Fruit fly (Drosophila melanogaster) whole organism, prepupa: ENCODE measurements around the gene CG8945.
A peak's percentile ranks its signal among the peaks of the same experiment; 100 is the strongest.

ENCODE experiments used
- Blimp-1 ChIP-seq: fragments of 200-800 bp; sonication (Bioruptor generic); optimal IDR thresholded peaks from 3 replicates; lab custom pipeline; 2017; ENCODE audit warnings: missing biosample characterization, missing genetic modification characterization, mild to moderate bottlenecking, moderate library complexity, missing genetic modification reagents
- CG10669 ChIP-seq: fragments of 200-800 bp; sonication (Bioruptor generic); optimal IDR thresholded peaks from 3 replicates; lab custom pipeline; 2018; ENCODE audit warnings: missing biosample characterization, mild to moderate bottlenecking, missing genetic modification characterization, moderate library complexity
- CG11294 ChIP-seq: fragments of 200-800 bp; sonication (Bioruptor generic); IDR thresholded peaks from 2 replicates; pipeline ENCODE4 v1.3.6; 2022; ENCODE audit warnings: missing biosample characterization, missing genetic modification characterization
- CG11762 ChIP-seq: fragments of 200-800 bp; sonication (Bioruptor generic); optimal IDR thresholded peaks from 3 replicates; lab custom pipeline; 2016; ENCODE audit warnings: missing biosample characterization, missing genetic modification characterization; ENCODE audit not compliant: insufficient read depth
- CG11902 ChIP-seq: fragments of 200-800 bp; sonication (Bioruptor generic); optimal IDR thresholded peaks from 3 replicates; lab custom pipeline; 2016; ENCODE audit warnings: missing biosample characterization, missing genetic modification characterization
- CG15336 ChIP-seq: fragments of 200-800 bp; sonication (Bioruptor generic); IDR thresholded peaks from 2 replicates; pipeline ENCODE4 v1.3.6; 2022; ENCODE audit warnings: missing biosample characterization, missing genetic modification characterization
- CG1621 ChIP-seq: fragments of 200-800 bp; sonication (Bioruptor generic); optimal IDR thresholded peaks from 3 replicates; lab custom pipeline; 2018; ENCODE audit warnings: missing biosample characterization, mild to moderate bottlenecking, missing genetic modification characterization
- CG16779 ChIP-seq: fragments of 200-800 bp; sonication (Bioruptor generic); optimal IDR thresholded peaks from 3 replicates; lab custom pipeline; 2017; ENCODE audit warnings: missing biosample characterization, mild to moderate bottlenecking, missing genetic modification characterization
- CG3032 ChIP-seq: fragments of 200-800 bp; optimal IDR thresholded peaks from 2 replicates; lab custom pipeline; 2019; ENCODE audit warnings: missing biosample characterization, mild to moderate bottlenecking, missing genetic modification characterization, moderate library complexity
- CG31627 ChIP-seq: fragments of 200-800 bp; sonication (Bioruptor generic); optimal IDR thresholded peaks from 3 replicates; lab custom pipeline; 2016; ENCODE audit warnings: missing biosample characterization, missing genetic modification characterization
- CG32006 ChIP-seq: fragments of 200-800 bp; sonication (Bioruptor generic); optimal IDR thresholded peaks from 3 replicates; lab custom pipeline; 2017; ENCODE audit warnings: missing biosample characterization, mild to moderate bottlenecking, missing genetic modification characterization
- CG34406 ChIP-seq: fragments of 200-800 bp; sonication (Bioruptor generic); optimal IDR thresholded peaks from 3 replicates; lab custom pipeline; 2016; ENCODE audit warnings: missing biosample characterization, missing genetic modification characterization
- CG4318 ChIP-seq: fragments of 200-800 bp; sonication (Bioruptor generic); optimal IDR thresholded peaks from 3 replicates; lab custom pipeline; 2017; ENCODE audit warnings: missing biosample characterization, mild to moderate bottlenecking, missing genetic modification characterization
- CG6163 ChIP-seq: fragments of 200-800 bp; sonication (Bioruptor generic); IDR thresholded peaks from 3 replicates; pipeline ENCODE4 v1.3.6; 2022; ENCODE audit warnings: missing biosample characterization, missing genetic modification characterization
- CG6276 ChIP-seq: fragments of 200-800 bp; sonication (Bioruptor generic); optimal IDR thresholded peaks from 2 replicates; lab custom pipeline; 2017; ENCODE audit warnings: missing biosample characterization, mild to moderate bottlenecking, missing genetic modification characterization
- CG6792 ChIP-seq: fragments of 200-800 bp; sonication (Bioruptor generic); optimal IDR thresholded peaks from 3 replicates; lab custom pipeline; 2016; ENCODE audit warnings: missing biosample characterization, missing genetic modification characterization
- CG6808 ChIP-seq: fragments of 200-800 bp; sonication (Bioruptor generic); optimal IDR thresholded peaks from 3 replicates; lab custom pipeline; 2017; ENCODE audit warnings: missing biosample characterization, missing genetic modification characterization, mild to moderate bottlenecking, moderate library complexity, missing genetic modification reagents
- CG6854 ChIP-seq: fragments of 200-800 bp; sonication (Bioruptor generic); optimal IDR thresholded peaks from 2 replicates; lab custom pipeline; 2017; ENCODE audit warnings: missing biosample characterization, mild to moderate bottlenecking, missing genetic modification characterization
- CG7368 ChIP-seq: fragments of 200-800 bp; sonication (Bioruptor generic); optimal IDR thresholded peaks from 3 replicates; lab custom pipeline; 2016; ENCODE audit warnings: missing biosample characterization, missing genetic modification characterization
- CG8119 ChIP-seq: fragments of 200-800 bp; sonication (Bioruptor generic); IDR thresholded peaks from 3 replicates; pipeline ENCODE4 v1.3.6; 2022; ENCODE audit warnings: missing biosample characterization, missing genetic modification characterization
- CG8319 ChIP-seq: fragments of 200-800 bp; sonication (Bioruptor generic); optimal IDR thresholded peaks from 3 replicates; lab custom pipeline; 2016; ENCODE audit warnings: missing biosample characterization, missing genetic modification characterization
- CG8632 ChIP-seq: fragments of 200-800 bp; sonication (Bioruptor generic); optimal IDR thresholded peaks from 3 replicates; lab custom pipeline; 2016; ENCODE audit warnings: missing biosample characterization, missing genetic modification characterization
- CG9139 ChIP-seq: fragments of 200-800 bp; sonication (Bioruptor generic); optimal IDR thresholded peaks from 3 replicates; lab custom pipeline; 2017; ENCODE audit warnings: missing biosample characterization, mild to moderate bottlenecking, missing genetic modification characterization
- Eip75B ChIP-seq: fragments of 200-800 bp; sonication (Bioruptor generic); optimal IDR thresholded peaks from 3 replicates; lab custom pipeline; 2016; ENCODE audit warnings: missing biosample characterization, missing genetic modification characterization
- Eip93F ChIP-seq: fragments of 200-800 bp; sonication (Bioruptor generic); optimal IDR thresholded peaks from 2 replicates; lab custom pipeline; 2016; ENCODE audit warnings: missing biosample characterization, mild to moderate bottlenecking, missing genetic modification characterization
- Ets21C ChIP-seq: fragments of 200-800 bp; sonication (Bioruptor generic); optimal IDR thresholded peaks from 3 replicates; lab custom pipeline; 2016; ENCODE audit warnings: missing biosample characterization, missing genetic modification characterization
- Gug ChIP-seq: fragments of 200-800 bp; sonication (Bioruptor generic); IDR thresholded peaks from 2 replicates; pipeline ENCODE4 v1.3.6; 2022; ENCODE audit warnings: missing biosample characterization, missing genetic modification characterization
- Hr38 ChIP-seq: sonication (Bioruptor generic); optimal IDR thresholded peaks from 2 replicates; lab custom pipeline; 2016; ENCODE audit warnings: missing biosample characterization, missing genetic modification characterization
- Hr39 ChIP-seq: fragments of 200-800 bp; sonication (Bioruptor generic); optimal IDR thresholded peaks from 2 replicates; lab custom pipeline; 2016; ENCODE audit warnings: missing biosample characterization, missing genetic modification characterization
- Hr4 ChIP-seq: fragments of 200-800 bp; sonication (Bioruptor generic); optimal IDR thresholded peaks from 3 replicates; lab custom pipeline; 2016; ENCODE audit warnings: missing biosample characterization, missing genetic modification characterization
- OdsH ChIP-seq: fragments of 200-800 bp; sonication (Bioruptor generic); optimal IDR thresholded peaks from 3 replicates; lab custom pipeline; 2016; ENCODE audit warnings: missing biosample characterization, missing genetic modification characterization
- Sox102F ChIP-seq: fragments of 200-800 bp; sonication (Bioruptor generic); optimal IDR thresholded peaks from 2 replicates; lab custom pipeline; 2016; ENCODE audit warnings: missing biosample characterization, mild to moderate bottlenecking, missing genetic modification characterization
- Sox14 ChIP-seq: fragments of 200-800 bp; sonication (Bioruptor generic); optimal IDR thresholded peaks from 3 replicates; lab custom pipeline; 2016; ENCODE audit warnings: missing biosample characterization, missing genetic modification characterization
- Sox15 ChIP-seq: fragments of 200-800 bp; sonication (Bioruptor generic); optimal IDR thresholded peaks from 3 replicates; lab custom pipeline; 2016; ENCODE audit warnings: missing biosample characterization, missing genetic modification characterization
- achi ChIP-seq: fragments of 200-800 bp; sonication (Bioruptor generic); optimal IDR thresholded peaks from 3 replicates; lab custom pipeline; 2016; ENCODE audit warnings: missing biosample characterization, missing genetic modification characterization
- acj6 ChIP-seq: fragments of 200-800 bp; sonication (Bioruptor generic); optimal IDR thresholded peaks from 3 replicates; lab custom pipeline; 2016; ENCODE audit warnings: missing biosample characterization, missing genetic modification characterization
- cyc ChIP-seq: fragments of 200-800 bp; sonication (Bioruptor generic); optimal IDR thresholded peaks from 3 replicates; lab custom pipeline; 2016; ENCODE audit warnings: missing biosample characterization, missing genetic modification characterization
- dac ChIP-seq: fragments of 200-800 bp; sonication (Bioruptor generic); optimal IDR thresholded peaks from 2 replicates; lab custom pipeline; 2017; ENCODE audit warnings: missing biosample characterization, mild to moderate bottlenecking, missing genetic modification characterization
- dsx ChIP-seq: fragments of 200-800 bp; optimal IDR thresholded peaks from 3 replicates; lab custom pipeline; 2019; ENCODE audit warnings: missing biosample characterization, mild to moderate bottlenecking, missing genetic modification characterization, moderate library complexity; ENCODE audit not compliant: poor library complexity, severe bottlenecking
- eg ChIP-seq: fragments of 200-800 bp; sonication (Bioruptor generic); IDR thresholded peaks from 3 replicates; pipeline ENCODE4 v1.3.6; 2022; ENCODE audit warnings: missing biosample characterization, missing genetic modification characterization
- esn ChIP-seq: fragments of 200-800 bp; sonication (Bioruptor generic); optimal IDR thresholded peaks from 2 replicates; lab custom pipeline; 2016; ENCODE audit warnings: missing biosample characterization, mild to moderate bottlenecking, missing genetic modification characterization, moderate library complexity
- fd85E ChIP-seq: fragments of 200-800 bp; sonication (Bioruptor generic); optimal IDR thresholded peaks from 3 replicates; lab custom pipeline; 2016; ENCODE audit warnings: missing biosample characterization, missing genetic modification characterization
- fkh ChIP-seq: fragments of 200-800 bp; sonication (Bioruptor generic); optimal IDR thresholded peaks from 3 replicates; lab custom pipeline; 2017; ENCODE audit warnings: missing biosample characterization, mild to moderate bottlenecking, missing genetic modification characterization, moderate library complexity
- net ChIP-seq: fragments of 200-800 bp; sonication (Bioruptor generic); optimal IDR thresholded peaks from 3 replicates; lab custom pipeline; 2016; ENCODE audit warnings: missing biosample characterization, missing genetic modification characterization
- pdm3 ChIP-seq: fragments of 200-800 bp; sonication (Bioruptor generic); optimal IDR thresholded peaks from 3 replicates; lab custom pipeline; 2016; ENCODE audit warnings: missing biosample characterization, missing genetic modification characterization
- spab ChIP-seq: fragments of 200-800 bp; sonication (Bioruptor generic); optimal IDR thresholded peaks from 2 replicates; lab custom pipeline; 2017; ENCODE audit warnings: missing biosample characterization, mild to moderate bottlenecking, missing genetic modification characterization, missing genetic modification reagents
- svp ChIP-seq: fragments of 200-800 bp; sonication (Bioruptor generic); peaks from one replicate; lab custom pipeline; 2016; ENCODE audit warnings: missing biosample characterization, missing genetic modification characterization
- topi ChIP-seq: fragments of 200-800 bp; sonication (Bioruptor generic); optimal IDR thresholded peaks from 3 replicates; lab custom pipeline; 2016; ENCODE audit warnings: missing biosample characterization, missing genetic modification characterization

The CG8945 gene

dm6 chrX:17121600-17121999 is 34.1 kb upstream of the CG8945 start (continued):
- TF ChIP-seq eg = peak; percentile 30; the same call in 1 of the 3 replicates
- TF ChIP-seq CG31627 (GFP tag; lab: Kevin White, UChicago) = peak; percentile 16
- TF ChIP-seq Sox102F = no peak
- peak; percentile 6 for TF ChIP-seq pdm3 (GFP tag; lab: Kevin White, UChicago)
- peak; percentile 3 for TF ChIP-seq CG9139 (GFP tag; lab: Kevin White, UChicago)
- TF ChIP-seq svp (GFP tag; lab: Kevin White, UChicago) = no peak
- TF ChIP-seq Hr39 = peak; percentile 12
- TF ChIP-seq CG32006 (GFP tag; lab: Kevin White, UChicago) = peak; percentile 50
- peak; percentile 13 for TF ChIP-seq CG34406 (GFP tag; lab: Kevin White, UChicago)
- peak; percentile 44 for TF ChIP-seq CG6276 (GFP tag; lab: Kevin White, UChicago)
- no peak for TF ChIP-seq fd85E
- peak; percentile 34 for TF ChIP-seq CG6792
- TF ChIP-seq Eip75B = peak; percentile 9
- TF ChIP-seq CG6163 = 0 out of 3 replicates have a peak, but pooled peaks have one; percentile 21
- TF ChIP-seq CG6808 (GFP tag; lab: Kevin White, UChicago) = peak; percentile 27
- TF ChIP-seq net (GFP tag; lab: Kevin White, UChicago) = peak; percentile 28
- TF ChIP-seq Gug (GFP tag; lab: Robert Waterston, UW) = no peak
- TF ChIP-seq CG8632 (GFP tag; lab: Kevin White, UChicago) = peak; percentile 11
- no peak for TF ChIP-seq CG11762 (GFP tag; lab: Kevin White, UChicago)
- TF ChIP-seq CG16779 = no peak

dm6 chrX:17113324-17113723 is 25.8 kb upstream of the CG8945 start:
- TF ChIP-seq CG6854 (GFP tag; lab: Kevin White, UChicago) (no peak), topi (GFP tag; lab: Kevin White, UChicago) (peak; percentile 44), Ets21C (GFP tag; lab: Kevin White, UChicago) (no peak), cyc (peak; percentile 39), eg (peak; percentile 49; the same call in 1 of the 3 replicates), CG1621 (tag; lab: Kevin White, UChicago) (no peak), CG10669 (GFP tag; lab: Kevin White, UChicago) (peak; percentile 35), dac (GFP tag; lab: Kevin White, UChicago) (no peak), esn (GFP tag; lab: Kevin White, UChicago) (peak; percentile 71), achi (GFP tag; lab: Kevin White, UChicago) (peak; percentile 79), Eip93F (GFP tag; lab: Kevin White, UChicago) (no peak), Sox14 (peak; percentile 13), CG6808 (GFP tag; lab: Kevin White, UChicago) (peak; percentile 12), Eip75B (no peak), CG34406 (GFP tag; lab: Kevin White, UChicago) (peak; percentile 81), CG7368 (GFP tag; lab: Kevin White, UChicago) (peak; percentile 42), CG11294 (GFP tag; lab: Robert Waterston, UW) (0 out of 2 replicates have a peak, but pooled peaks have one; percentile 36), svp (GFP tag; lab: Kevin White, UChicago) (peak; percentile 69), CG8632 (GFP tag; lab: Kevin White, UChicago) (peak; percentile 81), spab (peak; percentile 29), CG9139 (GFP tag; lab: Kevin White, UChicago) (no peak), CG3032 (tag; lab: Kevin White, UChicago) (peak; percentile 42), Sox15 (peak; percentile 49), CG6163 (peak; percentile 52), OdsH (GFP tag; lab: Kevin White, UChicago) (peak; percentile 82), CG32006 (GFP tag; lab: Kevin White, UChicago) (peak; percentile 83), acj6 (GFP tag; lab: Kevin White, UChicago) (peak; percentile 73), Hr39 (peak; percentile 15), Hr4 (GFP tag; lab: Kevin White, UChicago) (peak; percentile 32), CG11902 (peak; percentile 48), Blimp-1 (GFP tag; lab: Kevin White, UChicago) (peak; percentile 1), Hr38 (GFP tag; lab: Kevin White, UChicago) (no peak), fkh (no peak), CG4318 (GFP tag; lab: Kevin White, UChicago) (peak; percentile 56), Sox102F (peak; percentile 43), Gug (GFP tag; lab: Robert Waterston, UW) (peak; percentile 42; the same call in 1 of the 2 replicates), CG8119 (GFP tag; lab: Robert Waterston, UW) (peak; percentile 87), dsx (peak; percentile 45), CG15336 (GFP tag; lab: Robert Waterston, UW) (peak; percentile 77), CG16779 (peak; percentile 23), fd85E (no peak), CG8319 (GFP tag; lab: Kevin White, UChicago) (peak; percentile 33), pdm3 (GFP tag; lab: Kevin White, UChicago) (peak; percentile 50)
